Worm (Caenorhabditis elegans) whole organism, L4 larva: Measurements from ENCODE around the gene cyp-43A1.

Experiments used
- R02D3.7 ChIP-seq: fragments of 150-350 bp; sonication (generic microtip); optimal IDR thresholded peaks from 3 replicates; lab custom pipeline; 2014; ENCODE audit warnings: missing biosample characterization, missing genetic modification characterization
- Y105C5A.15 ChIP-seq: fragments of 200-800 bp; sonication (Bioruptor generic); IDR thresholded peaks from 2 replicates; pipeline ENCODE4 v1.3.6; 2022; ENCODE audit warnings: missing genetic modification characterization, missing compliant biosample characterization
- aha-1 ChIP-seq: fragments of 150-350 bp; peaks from one replicate; lab custom pipeline; 2014; ENCODE audit warnings: missing biosample characterization, missing genetic modification characterization
- ama-1 ChIP-seq: fragments of 150-350 bp; optimal IDR thresholded peaks from 2 replicates; lab custom pipeline; 2014; ENCODE audit warnings: inconsistent platforms, mixed read lengths
- arid-1 ChIP-seq: fragments of 200-800 bp; sonication (Bioruptor generic); conservative IDR thresholded peaks from 2 replicates; pipeline ENCODE4 v1.3.6; 2022; ENCODE audit warnings: missing genetic modification reagents, missing genetic modification characterization, missing compliant biosample characterization
- ceh-44 ChIP-seq: fragments of 200-800 bp; sonication (Bioruptor generic); IDR thresholded peaks from 2 replicates; pipeline ENCODE4 v1.3.6; 2022; ENCODE audit warnings: missing genetic modification reagents, missing genetic modification characterization, missing compliant biosample characterization
- daf-12 ChIP-seq: fragments of 150-350 bp; optimal IDR thresholded peaks from 2 replicates; lab custom pipeline; 2014; ENCODE audit warnings: missing biosample characterization, missing genetic modification reagents, missing genetic modification characterization
- daf-16 ChIP-seq, 3 experiments: sonication (generic microtip); optimal IDR thresholded peaks; 2 replicates each; lab custom pipeline; 2016 to 2017; ENCODE audit warnings: missing genetic modification characterization in 3 of 3, missing genetic modification reagents in 3 of 3, mild to moderate bottlenecking in 2 of 3, missing compliant biosample characterization in 2 of 3, missing biosample characterization in 1 of 3, moderate library complexity in 1 of 3
- dmd-6 ChIP-seq: fragments of 200-800 bp; sonication (Bioruptor generic); IDR thresholded peaks from 2 replicates; pipeline ENCODE4 v1.3.6; 2022; ENCODE audit warnings: missing genetic modification reagents, missing genetic modification characterization, missing compliant biosample characterization
- dmd-9 ChIP-seq: fragments of 200-800 bp; sonication (Bioruptor generic); IDR thresholded peaks from 2 replicates; pipeline ENCODE4 v1.3.6; 2022; ENCODE audit warnings: missing genetic modification reagents, missing genetic modification characterization, missing compliant biosample characterization
- duxl-1 ChIP-seq: sonication (generic microtip); optimal IDR thresholded peaks from 2 replicates; lab custom pipeline; 2016; ENCODE audit warnings: mild to moderate bottlenecking, missing genetic modification characterization, moderate library complexity, missing compliant biosample characterization; ENCODE audit not compliant: poor library complexity
- dve-1 ChIP-seq: sonication (generic microtip); optimal IDR thresholded peaks from 2 replicates; lab custom pipeline; 2017; ENCODE audit warnings: antibody characterized with exemption, mild to moderate bottlenecking, missing genetic modification characterization, missing compliant biosample characterization; ENCODE audit not compliant: insufficient read depth
- egl-27 ChIP-seq: sonication (generic microtip); optimal IDR thresholded peaks from 3 replicates; lab custom pipeline; 2017; ENCODE audit warnings: missing biosample characterization, missing genetic modification reagents, missing genetic modification characterization
- hlh-11 ChIP-seq: fragments of 200-800 bp; sonication (Bioruptor generic); optimal IDR thresholded peaks from 2 replicates; lab custom pipeline; 2018; ENCODE audit warnings: mild to moderate bottlenecking, missing genetic modification characterization, missing compliant biosample characterization
- hmg-1.1 ChIP-seq: fragments of 200-800 bp; sonication (Bioruptor generic); IDR thresholded peaks from 2 replicates; pipeline ENCODE4 v1.3.6; 2022; ENCODE audit warnings: missing genetic modification reagents, missing genetic modification characterization, missing compliant biosample characterization
- lin-29 ChIP-seq: fragments of 200-800 bp; sonication (Bioruptor generic); IDR thresholded peaks from 2 replicates; pipeline ENCODE4 v1.3.6; 2022; ENCODE audit warnings: missing genetic modification reagents, missing genetic modification characterization, missing compliant biosample characterization
- mdl-1 ChIP-seq, 2 experiments: fragments of 150-350 bp in 1 of 2; sonication (generic microtip) in 1 of 2; optimal IDR thresholded peaks; 2 replicates each; lab custom pipeline; 2014 to 2017; ENCODE audit warnings: missing biosample characterization in 2 of 2, missing genetic modification characterization in 2 of 2
- mxl-2 ChIP-seq: fragments of 200-800 bp; sonication (Bioruptor generic); conservative IDR thresholded peaks from 2 replicates; pipeline ENCODE4 v1.3.6; 2022; ENCODE audit warnings: missing genetic modification reagents, missing genetic modification characterization, missing compliant biosample characterization
- nhr-11 ChIP-seq: fragments of 150-350 bp; optimal IDR thresholded peaks from 2 replicates; lab custom pipeline; 2014; ENCODE audit warnings: missing biosample characterization, missing genetic modification characterization
- nhr-28 ChIP-seq: fragments of 150-350 bp; optimal IDR thresholded peaks from 2 replicates; lab custom pipeline; 2014; ENCODE audit warnings: missing biosample characterization, missing genetic modification characterization
- nhr-41 ChIP-seq: fragments of 200-800 bp; sonication (Bioruptor generic); IDR thresholded peaks from 2 replicates; pipeline ENCODE4 v1.3.6; 2022; ENCODE audit warnings: missing genetic modification reagents, missing genetic modification characterization, missing compliant biosample characterization
- nhr-42 ChIP-seq: fragments of 200-800 bp; sonication (Bioruptor generic); IDR thresholded peaks from 2 replicates; pipeline ENCODE4 v1.3.6; 2022; ENCODE audit warnings: missing genetic modification characterization, missing compliant biosample characterization
- nhr-6 ChIP-seq: fragments of 150-350 bp; optimal IDR thresholded peaks from 2 replicates; lab custom pipeline; 2014; ENCODE audit warnings: missing biosample characterization, missing genetic modification characterization
- nhr-76 ChIP-seq: fragments of 150-350 bp; optimal IDR thresholded peaks from 2 replicates; lab custom pipeline; 2014; ENCODE audit warnings: missing biosample characterization, missing genetic modification characterization
- nhr-77 ChIP-seq: fragments of 150-350 bp; optimal IDR thresholded peaks from 2 replicates; lab custom pipeline; 2014; ENCODE audit warnings: missing biosample characterization, missing genetic modification characterization
- php-3 ChIP-seq: fragments of 200-800 bp; sonication (Bioruptor generic); IDR thresholded peaks from 2 replicates; pipeline ENCODE4 v1.3.6; 2022; ENCODE audit warnings: missing genetic modification reagents, missing genetic modification characterization, missing compliant biosample characterization
- pqm-1 ChIP-seq: sonication (generic microtip); optimal IDR thresholded peaks from 2 replicates; lab custom pipeline; 2017; ENCODE audit warnings: missing biosample characterization, missing genetic modification characterization
- sdz-12 ChIP-seq: fragments of 200-800 bp; sonication (Bioruptor generic); optimal IDR thresholded peaks from 2 replicates; lab custom pipeline; 2018; ENCODE audit warnings: mild to moderate bottlenecking, missing genetic modification characterization, missing compliant biosample characterization
- set-16 ChIP-seq: fragments of 200-800 bp; sonication (Bioruptor generic); IDR thresholded peaks from 2 replicates; pipeline ENCODE4 v1.3.6; 2022; ENCODE audit warnings: missing genetic modification reagents, missing genetic modification characterization, missing compliant biosample characterization
- unc-62 ChIP-seq, 3 experiments: fragments of 150-350 bp in 1 of 3; sonication (generic microtip); optimal IDR thresholded peaks in 2 of 3; peaks in 1 of 3; 1 replicate in 1 of 3; 2 replicates in 2 of 3; lab custom pipeline; 2014 to 2017; ENCODE audit warnings: missing biosample characterization in 3 of 3, missing genetic modification characterization in 3 of 3, missing genetic modification reagents in 3 of 3, missing genotype in 1 of 3

cyp-43A1 gene

ce11 chrX:5714077-5714675 is at the start of gene cyp-43A1:
TSS of gene cyp-43A1 (plus strand) at chrX:5714522.
- TF ChIP-seq nhr-42 (GFP tag; lab: Robert Waterston, UW) (no peak), Y105C5A.15 (GFP tag; lab: Robert Waterston, UW) (no peak), mdl-1 (tag; optimal IDR thresholded peaks at IDR 0.05; lab: Kevin White, UChicago) (peak in 1 of 2 experiments; percentile 20), pqm-1 (tag; lab: Kevin White, UChicago) (peak; percentile 57), set-16 (no peak), ceh-44 (no peak), nhr-11 (tag; lab: Kevin White, UChicago) (no peak), nhr-28 (peak; percentile 63), lin-29 (GFP tag; lab: Robert Waterston, UW) (no peak), nhr-6 (tag; lab: Kevin White, UChicago) (peak; percentile 6), duxl-1 (tag; lab: Kevin White, UChicago) (no peak), R02D3.7 (tag; lab: Kevin White, UChicago) (no peak), mxl-2 (GFP tag; lab: Robert Waterston, UW) (no peak), hmg-1.1 (GFP tag; lab: Robert Waterston, UW) (no peak), egl-27 (no peak), dmd-9 (GFP tag; lab: Robert Waterston, UW) (no peak), ama-1 (lab: Kevin White, UChicago) (no peak), dmd-6 (GFP tag; lab: Robert Waterston, UW) (peak; percentile 21; the same call in 1 of the 2 replicates), daf-16 (GFP tag; optimal IDR thresholded peaks at IDR 0.05; lab: Kevin White, UChicago) (no peak), daf-16 (tag; optimal IDR thresholded peaks at IDR 0.05; lab: Kevin White, UChicago) (peak; percentile 84), hlh-11 (tag; lab: Kevin White, UChicago) (peak; percentile 13), aha-1 (no peak), arid-1 (GFP tag; lab: Robert Waterston, UW) (no peak)

ce11 chrX:5669733-5670132 is 44.6 kb upstream of the cyp-43A1 start:
- TF ChIP-seq hlh-11 (tag; lab: Kevin White, UChicago) (peak; percentile 69), pqm-1 (tag; lab: Kevin White, UChicago) (peak; percentile 92), dmd-6 (GFP tag; lab: Robert Waterston, UW) (peak; percentile 71), daf-16 (GFP tag; optimal IDR thresholded peaks at IDR 0.05; lab: Kevin White, UChicago) (no peak), daf-16 (tag; optimal IDR thresholded peaks at IDR 0.05; lab: Kevin White, UChicago) (peak; percentile 81), ceh-44 (no peak), nhr-6 (tag; lab: Kevin White, UChicago) (peak; percentile 15), nhr-41 (GFP tag; lab: Robert Waterston, UW) (peak; percentile 42; the same call in 1 of the 2 replicates), nhr-77 (tag; lab: Kevin White, UChicago) (peak; percentile 1), nhr-28 (peak; percentile 74), sdz-12 (no peak), dve-1 (peak; percentile 23), daf-12 (tag; lab: Kevin White, UChicago) (no peak), nhr-76 (tag; lab: Kevin White, UChicago) (no peak)

- TF ChIP-seq php-3 (GFP tag; lab: Robert Waterston, UW) (0 out of 2 replicates have a peak, but pooled peaks have one; percentile 40), hmg-1.1 (GFP tag; lab: Robert Waterston, UW) (no peak), nhr-28 (peak; percentile 18), daf-16 (GFP tag; optimal IDR thresholded peaks at IDR 0.05; lab: Kevin White, UChicago) (no peak), daf-16 (tag; optimal IDR thresholded peaks at IDR 0.05; lab: Kevin White, UChicago) (peak; percentile 53), pqm-1 (tag; lab: Kevin White, UChicago) (peak; percentile 61)
Measured at ce11 chrX:5670829-5671228, 43.5 kb upstream of the cyp-43A1 start.

ce11 chrX:5672615-5673014 is 41.7 kb upstream of the cyp-43A1 start:
- TF ChIP-seq unc-62 (GFP tag; optimal IDR thresholded peaks at IDR 0.05 in 1 of 2; lab: Kevin White, UChicago) (peak in 1 of 2 experiments; percentile 12), unc-62 (tag; optimal IDR thresholded peaks at IDR 0.05; lab: Kevin White, UChicago) (no peak), aha-1 (peak; percentile 91), ama-1 (lab: Kevin White, UChicago) (no peak)
